Worm (Caenorhabditis elegans) whole organism, late embryonic: Measurements from ENCODE around the gene egl-17.
A peak's percentile ranks its signal among the peaks of the same experiment; 100 is the strongest.

Experiments
- C38D4.7 ChIP-seq: fragments of 200-800 bp; sonication (Bioruptor generic); optimal IDR thresholded peaks from 2 replicates; lab custom pipeline; 2018; ENCODE audit warnings: mild to moderate bottlenecking, missing genetic modification characterization, moderate library complexity, missing compliant biosample characterization
- F13H6.1 ChIP-seq: sonication (generic microtip); optimal IDR thresholded peaks from 2 replicates; lab custom pipeline; 2016; ENCODE audit warnings: missing genetic modification characterization, missing compliant biosample characterization
- K02D7.2 ChIP-seq: sonication (generic microtip); optimal IDR thresholded peaks from 2 replicates; lab custom pipeline; 2017; ENCODE audit warnings: mild to moderate bottlenecking, missing genetic modification characterization, missing compliant biosample characterization
- K09A11.1 ChIP-seq: sonication (generic microtip); optimal IDR thresholded peaks from 2 replicates; lab custom pipeline; 2017; ENCODE audit warnings: antibody characterized with exemption, mild to moderate bottlenecking, missing genetic modification characterization, missing compliant biosample characterization; ENCODE audit not compliant: insufficient read depth
- T23F11.4 ChIP-seq: fragments of 200-800 bp; sonication (Bioruptor generic); optimal IDR thresholded peaks from 2 replicates; lab custom pipeline; 2018; ENCODE audit warnings: mild to moderate bottlenecking, missing genetic modification characterization, missing compliant biosample characterization
- ahr-1 ChIP-seq: sonication (generic microtip); optimal IDR thresholded peaks from 2 replicates; lab custom pipeline; 2016; ENCODE audit warnings: missing genetic modification characterization, missing compliant biosample characterization
- ceh-14 ChIP-seq: sonication (generic microtip); optimal IDR thresholded peaks from 2 replicates; lab custom pipeline; 2016; ENCODE audit warnings: missing genotype, missing genetic modification characterization, missing compliant biosample characterization
- ceh-18 ChIP-seq: sonication (generic microtip); optimal IDR thresholded peaks from 2 replicates; lab custom pipeline; 2016; ENCODE audit warnings: missing genetic modification characterization, missing compliant biosample characterization
- ceh-2 ChIP-seq: sonication (generic microtip); optimal IDR thresholded peaks from 2 replicates; lab custom pipeline; 2016; ENCODE audit warnings: missing genotype, missing genetic modification characterization, missing compliant biosample characterization
- ceh-22 ChIP-seq: sonication (generic microtip); optimal IDR thresholded peaks from 2 replicates; lab custom pipeline; 2017; ENCODE audit warnings: missing biosample characterization, missing genetic modification characterization
- ceh-30 ChIP-seq: fragments of 150-350 bp; optimal IDR thresholded peaks from 2 replicates; lab custom pipeline; 2014; ENCODE audit warnings: missing biosample characterization, missing genetic modification characterization
- ceh-48 ChIP-seq: sonication (generic microtip); optimal IDR thresholded peaks from 2 replicates; lab custom pipeline; 2016; ENCODE audit warnings: missing genetic modification characterization, inconsistent platforms, missing compliant biosample characterization
- ceh-6 ChIP-seq: fragments of 200-800 bp; sonication (Bioruptor generic); optimal IDR thresholded peaks from 2 replicates; lab custom pipeline; 2018; ENCODE audit warnings: mild to moderate bottlenecking, missing genetic modification characterization, missing compliant biosample characterization
- che-1 ChIP-seq: sonication (generic microtip); optimal IDR thresholded peaks from 2 replicates; lab custom pipeline; 2016; ENCODE audit warnings: mild to moderate bottlenecking, missing genetic modification characterization, missing compliant biosample characterization
- dmd-4 ChIP-seq: sonication (generic microtip); optimal IDR thresholded peaks from 2 replicates; lab custom pipeline; 2016; ENCODE audit warnings: borderline replicate concordance, missing genetic modification characterization, missing compliant biosample characterization
- elt-2 ChIP-seq: sonication (generic microtip); optimal IDR thresholded peaks from 2 replicates; lab custom pipeline; 2016; ENCODE audit warnings: missing genetic modification reagents, missing genetic modification characterization, missing compliant biosample characterization
- ets-4 ChIP-seq: sonication (generic microtip); optimal IDR thresholded peaks from 2 replicates; lab custom pipeline; 2016; ENCODE audit warnings: missing genetic modification characterization, missing compliant biosample characterization
- eyg-1 ChIP-seq: sonication (generic microtip); optimal IDR thresholded peaks from 2 replicates; lab custom pipeline; 2016; ENCODE audit warnings: missing genotype, missing genetic modification characterization, missing compliant biosample characterization
- fax-1 ChIP-seq: sonication (generic microtip); optimal IDR thresholded peaks from 2 replicates; lab custom pipeline; 2016; ENCODE audit warnings: missing genotype, missing genetic modification characterization, missing compliant biosample characterization
- fkh-10 ChIP-seq: fragments of 150-350 bp; optimal IDR thresholded peaks from 2 replicates; lab custom pipeline; 2014; ENCODE audit warnings: missing biosample characterization, missing genetic modification reagents, missing genetic modification characterization
- fkh-6 ChIP-seq: sonication (generic microtip); optimal IDR thresholded peaks from 2 replicates; lab custom pipeline; 2016; ENCODE audit warnings: missing genetic modification characterization, missing compliant biosample characterization
- gmeb-2 ChIP-seq: sonication (generic microtip); optimal IDR thresholded peaks from 2 replicates; lab custom pipeline; 2016; ENCODE audit warnings: missing genetic modification characterization, inconsistent platforms, missing compliant biosample characterization
- hlh-13 ChIP-seq: fragments of 200-800 bp; sonication (Bioruptor generic); optimal IDR thresholded peaks from 2 replicates; lab custom pipeline; 2018; ENCODE audit warnings: mild to moderate bottlenecking, missing genetic modification characterization, missing compliant biosample characterization
- hlh-6 ChIP-seq: sonication (generic microtip); optimal IDR thresholded peaks from 2 replicates; lab custom pipeline; 2016; ENCODE audit warnings: missing genotype, missing genetic modification characterization, missing compliant biosample characterization
- hlh-8 ChIP-seq: sonication (generic microtip); optimal IDR thresholded peaks from 2 replicates; lab custom pipeline; 2016; ENCODE audit warnings: missing genotype, missing genetic modification characterization, missing compliant biosample characterization
- lin-11 ChIP-seq: fragments of 200-800 bp; sonication (Bioruptor generic); optimal IDR thresholded peaks from 2 replicates; lab custom pipeline; 2018; ENCODE audit warnings: mild to moderate bottlenecking, missing genetic modification characterization, missing compliant biosample characterization
- mec-3 ChIP-seq: sonication (generic microtip); optimal IDR thresholded peaks from 2 replicates; lab custom pipeline; 2016; ENCODE audit warnings: borderline replicate concordance, missing genetic modification characterization, missing compliant biosample characterization
- nhr-11 ChIP-seq: fragments of 150-350 bp; optimal IDR thresholded peaks from 2 replicates; lab custom pipeline; 2014; ENCODE audit warnings: missing biosample characterization, missing genetic modification characterization
- npax-4 ChIP-seq: sonication (generic microtip); optimal IDR thresholded peaks from 2 replicates; lab custom pipeline; 2016; ENCODE audit warnings: missing genetic modification characterization, missing compliant biosample characterization
- odd-2 ChIP-seq: sonication (generic microtip); optimal IDR thresholded peaks from 2 replicates; lab custom pipeline; 2017; ENCODE audit warnings: antibody characterized with exemption, mild to moderate bottlenecking, missing genetic modification characterization, missing compliant biosample characterization
- ref-2 ChIP-seq: sonication (generic microtip); optimal IDR thresholded peaks from 2 replicates; lab custom pipeline; 2016; ENCODE audit warnings: missing genetic modification characterization, missing compliant biosample characterization
- rnt-1 ChIP-seq: sonication (generic microtip); optimal IDR thresholded peaks from 2 replicates; lab custom pipeline; 2016; ENCODE audit warnings: missing genetic modification characterization, missing compliant biosample characterization
- sdc-2 ChIP-seq: sonication (generic microtip); optimal IDR thresholded peaks from 2 replicates; lab custom pipeline; 2016; ENCODE audit warnings: missing genotype, missing genetic modification characterization, missing compliant biosample characterization
- sox-4 ChIP-seq: sonication (generic microtip); optimal IDR thresholded peaks from 2 replicates; lab custom pipeline; 2017; ENCODE audit warnings: mild to moderate bottlenecking, missing genetic modification characterization, inconsistent platforms, missing compliant biosample characterization
- syd-9 ChIP-seq: sonication (generic microtip); optimal IDR thresholded peaks from 2 replicates; lab custom pipeline; 2016; ENCODE audit warnings: mild to moderate bottlenecking, missing genetic modification characterization, moderate library complexity, missing compliant biosample characterization
- tbx-7 ChIP-seq: sonication (generic microtip); optimal IDR thresholded peaks from 2 replicates; lab custom pipeline; 2016; ENCODE audit warnings: missing genotype, missing genetic modification characterization, missing compliant biosample characterization
- unc-3 ChIP-seq, 2 experiments: fragments of 200-800 bp in 1 of 2; sonication (Bioruptor generic) in 1 of 2; sonication (generic microtip) in 1 of 2; conservative IDR thresholded peaks in 1 of 2; optimal IDR thresholded peaks in 1 of 2; 2 replicates each; pipeline versions ENCODE4 v1.3.6 to Lab custom; 2016 to 2022; ENCODE audit warnings: missing compliant biosample characterization in 2 of 2, missing genetic modification characterization in 2 of 2, missing genetic modification reagents in 1 of 2
- unc-42 ChIP-seq: sonication (generic microtip); optimal IDR thresholded peaks from 2 replicates; lab custom pipeline; 2016; ENCODE audit warnings: missing genotype, missing genetic modification characterization, missing compliant biosample characterization
- zip-5 ChIP-seq: sonication (generic microtip); optimal IDR thresholded peaks from 2 replicates; lab custom pipeline; 2016; ENCODE audit warnings: missing genetic modification characterization, missing compliant biosample characterization
- ztf-16 ChIP-seq: sonication (generic microtip); optimal IDR thresholded peaks from 2 replicates; lab custom pipeline; 2017; ENCODE audit warnings: missing genetic modification characterization, missing compliant biosample characterization

egl-17 gene

ce11 chrX:489635-490105, at the start of gene egl-17 (continued):
- TF ChIP-seq ceh-2 (tag; lab: Kevin White, UChicago) (peak; percentile 87), unc-3 (GFP tag; conservative IDR thresholded peaks at IDR 0.05; lab: Robert Waterston, UW) (peak; percentile 92), unc-3 (tag; optimal IDR thresholded peaks at IDR 0.05; lab: Kevin White, UChicago) (peak; percentile 90), ceh-18 (peak; percentile 87), C38D4.7 (GFP tag; lab: Kevin White, UChicago) (peak; percentile 92), zip-5 (tag; lab: Kevin White, UChicago) (peak; percentile 64), dmd-4 (peak; percentile 96), unc-42 (peak; percentile 64), ztf-16 (tag; lab: Kevin White, UChicago) (peak; percentile 87), fax-1 (tag; lab: Kevin White, UChicago) (peak; percentile 89), elt-2 (tag; lab: Kevin White, UChicago) (peak; percentile 94), hlh-8 (peak; percentile 89), K02D7.2 (peak; percentile 92), fkh-10 (GFP tag; lab: Kevin White, UChicago) (peak; percentile 61), hlh-13 (GFP tag; lab: Kevin White, UChicago) (peak; percentile 77), ceh-22 (no peak), gmeb-2 (peak; percentile 91)

- TF ChIP-seq unc-3 (GFP tag; conservative IDR thresholded peaks at IDR 0.05; lab: Robert Waterston, UW) (no peak), unc-3 (tag; optimal IDR thresholded peaks at IDR 0.05; lab: Kevin White, UChicago) (no peak), elt-2 (tag; lab: Kevin White, UChicago) (peak; percentile 69)
These were observed 49.1 kb upstream of the egl-17 start for ce11 chrX:440420-440819.

ce11 chrX:449820-450219, 39.7 kb upstream of the egl-17 start, which contains the start of gene F52D1.2:
TSS of gene F52D1.2 (minus strand) at chrX:450212.
- TF ChIP-seq K09A11.1 (tag; lab: Kevin White, UChicago), result no peak
- no peak for TF ChIP-seq ceh-30 (tag; lab: Kevin White, UChicago)
- no peak for TF ChIP-seq dmd-4
- TF ChIP-seq mec-3, result no peak
- no peak for TF ChIP-seq che-1 (tag; lab: Kevin White, UChicago)
- TF ChIP-seq elt-2 (tag; lab: Kevin White, UChicago), result no peak
- TF ChIP-seq lin-11 (tag; lab: Kevin White, UChicago), result no peak
- no peak for TF ChIP-seq ceh-14 (tag; lab: Kevin White, UChicago)
- no peak for TF ChIP-seq hlh-6 (tag; lab: Kevin White, UChicago)
- no peak for TF ChIP-seq npax-4 (tag; lab: Kevin White, UChicago)
- TF ChIP-seq sdc-2, result no peak
- no peak for TF ChIP-seq T23F11.4 (GFP tag; lab: Kevin White, UChicago)
- no peak for TF ChIP-seq F13H6.1 (tag; lab: Kevin White, UChicago)
- TF ChIP-seq sox-4, result no peak
- no peak for TF ChIP-seq ztf-16 (tag; lab: Kevin White, UChicago)
- TF ChIP-seq ahr-1, result no peak

- TF ChIP-seq hlh-6 (tag; lab: Kevin White, UChicago), result peak; percentile 46
- peak; percentile 2 for TF ChIP-seq ref-2
- no peak for TF ChIP-seq ceh-14 (tag; lab: Kevin White, UChicago)
- TF ChIP-seq ets-4 (tag; lab: Kevin White, UChicago), result no peak
- no peak for TF ChIP-seq ceh-30 (tag; lab: Kevin White, UChicago)
- no peak for TF ChIP-seq che-1 (tag; lab: Kevin White, UChicago)
These were observed 32.2 kb upstream of the egl-17 start, which contains the start of gene abu-12 for ce11 chrX:457139-457802. TSS of gene abu-12 (minus strand) at chrX:457610.

ce11 chrX:459316-459715, 30.2 kb upstream of the egl-17 start:
- TF ChIP-seq odd-2 (tag; lab: Kevin White, UChicago) (no peak), syd-9 (tag; lab: Kevin White, UChicago) (no peak), nhr-11 (no peak), C38D4.7 (GFP tag; lab: Kevin White, UChicago) (no peak), lin-11 (tag; lab: Kevin White, UChicago) (no peak), hlh-13 (GFP tag; lab: Kevin White, UChicago) (no peak), mec-3 (no peak), ceh-48 (tag; lab: Kevin White, UChicago) (no peak), ztf-16 (tag; lab: Kevin White, UChicago) (no peak), ahr-1 (no peak), ets-4 (tag; lab: Kevin White, UChicago) (no peak), ceh-6 (GFP tag; lab: Kevin White, UChicago) (no peak), dmd-4 (no peak), eyg-1 (tag; lab: Kevin White, UChicago) (no peak), unc-42 (no peak), fkh-6 (no peak), tbx-7 (tag; lab: Kevin White, UChicago) (no peak), rnt-1 (tag; lab: Kevin White, UChicago) (no peak)
